Worm (Caenorhabditis elegans) whole organism, L4 larva: ENCODE measurements around the gene C04C3.7.
A peak's percentile ranks its signal among the peaks of the same experiment; 100 is the strongest.

ENCODE experiments used
- F10B5.3 ChIP-seq: sonication (generic microtip); optimal IDR thresholded peaks from 2 replicates; lab custom pipeline; 2016; ENCODE audit warnings: mild to moderate bottlenecking, missing genetic modification characterization, missing compliant biosample characterization
- F44E2.7 ChIP-seq: fragments of 200-800 bp; sonication (Bioruptor generic); IDR thresholded peaks from 2 replicates; pipeline ENCODE4 v2.1.2; 2022; ENCODE audit warnings: missing genetic modification characterization, missing compliant biosample characterization
- T20F7.1 ChIP-seq: fragments of 200-800 bp; sonication (Bioruptor generic); optimal IDR thresholded peaks from 2 replicates; lab custom pipeline; 2018; ENCODE audit warnings: mild to moderate bottlenecking, missing genetic modification characterization, missing compliant biosample characterization
- Y75B8A.6 ChIP-seq: fragments of 200-800 bp; sonication (Bioruptor generic); IDR thresholded peaks from 2 replicates; pipeline ENCODE4 v1.3.6; 2022; ENCODE audit warnings: missing genetic modification reagents, missing genetic modification characterization, missing compliant biosample characterization
- ZK546.5 ChIP-seq, 2 experiments: sonication (generic microtip); optimal IDR thresholded peaks; 2 replicates each; lab custom pipeline; 2017; ENCODE audit warnings: missing biosample characterization in 2 of 2, missing genetic modification characterization in 2 of 2
- aha-1 ChIP-seq: fragments of 150-350 bp; peaks from one replicate; lab custom pipeline; 2014; ENCODE audit warnings: missing biosample characterization, missing genetic modification characterization
- ceh-44 ChIP-seq: fragments of 200-800 bp; sonication (Bioruptor generic); IDR thresholded peaks from 2 replicates; pipeline ENCODE4 v1.3.6; 2022; ENCODE audit warnings: missing genetic modification reagents, missing genetic modification characterization, missing compliant biosample characterization
- ctbp-1 ChIP-seq: fragments of 200-800 bp; sonication (Bioruptor generic); IDR thresholded peaks from 2 replicates; pipeline ENCODE4 v1.3.6; 2022; ENCODE audit warnings: missing genetic modification reagents, missing genetic modification characterization, missing compliant biosample characterization
- daf-16 ChIP-seq, 3 experiments: sonication (generic microtip); optimal IDR thresholded peaks; 2 replicates each; lab custom pipeline; 2016 to 2017; ENCODE audit warnings: missing genetic modification characterization in 3 of 3, missing genetic modification reagents in 3 of 3, mild to moderate bottlenecking in 2 of 3, missing compliant biosample characterization in 2 of 3, missing biosample characterization in 1 of 3, moderate library complexity in 1 of 3
- daf-19 ChIP-seq: fragments of 200-800 bp; sonication (Bioruptor generic); conservative IDR thresholded peaks from 2 replicates; pipeline ENCODE4 v1.3.6; 2022; ENCODE audit warnings: missing genetic modification characterization, missing compliant biosample characterization
- dpl-1 ChIP-seq: fragments of 150-350 bp; optimal IDR thresholded peaks from 2 replicates; lab custom pipeline; 2014; ENCODE audit warnings: missing biosample characterization, missing genetic modification reagents, missing genetic modification characterization
- duxl-1 ChIP-seq: sonication (generic microtip); optimal IDR thresholded peaks from 2 replicates; lab custom pipeline; 2016; ENCODE audit warnings: mild to moderate bottlenecking, missing genetic modification characterization, moderate library complexity, missing compliant biosample characterization; ENCODE audit not compliant: poor library complexity
- dve-1 ChIP-seq: sonication (generic microtip); optimal IDR thresholded peaks from 2 replicates; lab custom pipeline; 2017; ENCODE audit warnings: antibody characterized with exemption, mild to moderate bottlenecking, missing genetic modification characterization, missing compliant biosample characterization; ENCODE audit not compliant: insufficient read depth
- egl-27 ChIP-seq: sonication (generic microtip); optimal IDR thresholded peaks from 3 replicates; lab custom pipeline; 2017; ENCODE audit warnings: missing biosample characterization, missing genetic modification reagents, missing genetic modification characterization
- fkh-10 ChIP-seq: fragments of 150-350 bp; optimal IDR thresholded peaks from 2 replicates; lab custom pipeline; 2014; ENCODE audit warnings: missing biosample characterization, missing genetic modification reagents, missing genetic modification characterization
- hif-1 ChIP-seq, 2 experiments: sonication (generic microtip); optimal IDR thresholded peaks; 2 replicates each; lab custom pipeline; 2016 to 2017; ENCODE audit warnings: missing compliant biosample characterization in 2 of 2, missing genetic modification characterization in 2 of 2, missing genetic modification reagents in 2 of 2, missing genotype in 2 of 2, mild to moderate bottlenecking in 1 of 2
- hlh-11 ChIP-seq: fragments of 200-800 bp; sonication (Bioruptor generic); optimal IDR thresholded peaks from 2 replicates; lab custom pipeline; 2018; ENCODE audit warnings: mild to moderate bottlenecking, missing genetic modification characterization, missing compliant biosample characterization
- hlh-30 ChIP-seq: sonication (generic microtip); optimal IDR thresholded peaks from 2 replicates; lab custom pipeline; 2017; ENCODE audit warnings: antibody characterized with exemption, mild to moderate bottlenecking, missing genetic modification characterization, missing compliant biosample characterization; ENCODE audit not compliant: insufficient read depth
- hmg-1.1 ChIP-seq: fragments of 200-800 bp; sonication (Bioruptor generic); IDR thresholded peaks from 2 replicates; pipeline ENCODE4 v1.3.6; 2022; ENCODE audit warnings: missing genetic modification reagents, missing genetic modification characterization, missing compliant biosample characterization
- lin-1 ChIP-seq: fragments of 200-800 bp; sonication (Bioruptor generic); IDR thresholded peaks from 2 replicates; pipeline ENCODE4 v1.3.6; 2022; ENCODE audit warnings: missing genetic modification reagents, missing genetic modification characterization, missing compliant biosample characterization
- madf-9 ChIP-seq: fragments of 200-800 bp; sonication (Bioruptor generic); conservative IDR thresholded peaks from 2 replicates; pipeline ENCODE4 v1.3.6; 2022; ENCODE audit warnings: missing genetic modification reagents, missing genetic modification characterization, missing compliant biosample characterization
- mdl-1 ChIP-seq, 2 experiments: fragments of 150-350 bp in 1 of 2; sonication (generic microtip) in 1 of 2; optimal IDR thresholded peaks; 2 replicates each; lab custom pipeline; 2014 to 2017; ENCODE audit warnings: missing biosample characterization in 2 of 2, missing genetic modification characterization in 2 of 2
- mep-1 ChIP-seq: fragments of 150-350 bp; sonication (generic microtip); optimal IDR thresholded peaks from 3 replicates; lab custom pipeline; 2014; ENCODE audit warnings: missing biosample characterization, missing genetic modification characterization
- mes-2 ChIP-seq: sonication (generic microtip); optimal IDR thresholded peaks from 2 replicates; lab custom pipeline; 2016; ENCODE audit warnings: missing genotype, mild to moderate bottlenecking, missing genetic modification characterization, missing compliant biosample characterization; ENCODE audit not compliant: poor library complexity, severe bottlenecking
- nhr-102 ChIP-seq: sonication (generic microtip); optimal IDR thresholded peaks from 2 replicates; lab custom pipeline; 2016; ENCODE audit warnings: mild to moderate bottlenecking, missing genetic modification characterization, moderate library complexity, missing compliant biosample characterization
- nhr-237 ChIP-seq: sonication (generic microtip); optimal IDR thresholded peaks from 2 replicates; lab custom pipeline; 2017; ENCODE audit warnings: missing biosample characterization, missing genetic modification characterization
- nhr-25 ChIP-seq: sonication (generic microtip); optimal IDR thresholded peaks from 2 replicates; lab custom pipeline; 2017; ENCODE audit warnings: missing genetic modification characterization, mild to moderate bottlenecking, missing compliant biosample characterization, antibody characterized with exemption, moderate library complexity, borderline replicate concordance; ENCODE audit not compliant: insufficient read depth
- nhr-28 ChIP-seq: fragments of 150-350 bp; optimal IDR thresholded peaks from 2 replicates; lab custom pipeline; 2014; ENCODE audit warnings: missing biosample characterization, missing genetic modification characterization
- nhr-41 ChIP-seq: fragments of 200-800 bp; sonication (Bioruptor generic); IDR thresholded peaks from 2 replicates; pipeline ENCODE4 v1.3.6; 2022; ENCODE audit warnings: missing genetic modification reagents, missing genetic modification characterization, missing compliant biosample characterization
- nhr-42 ChIP-seq: fragments of 200-800 bp; sonication (Bioruptor generic); IDR thresholded peaks from 2 replicates; pipeline ENCODE4 v1.3.6; 2022; ENCODE audit warnings: missing genetic modification characterization, missing compliant biosample characterization
- nhr-6 ChIP-seq: fragments of 150-350 bp; optimal IDR thresholded peaks from 2 replicates; lab custom pipeline; 2014; ENCODE audit warnings: missing biosample characterization, missing genetic modification characterization
- nhr-76 ChIP-seq: fragments of 150-350 bp; optimal IDR thresholded peaks from 2 replicates; lab custom pipeline; 2014; ENCODE audit warnings: missing biosample characterization, missing genetic modification characterization
- nhr-77 ChIP-seq: fragments of 150-350 bp; optimal IDR thresholded peaks from 2 replicates; lab custom pipeline; 2014; ENCODE audit warnings: missing biosample characterization, missing genetic modification characterization
- pha-4 ChIP-seq, 2 experiments: fragments of 150-350 bp in 1 of 2; fragments of 200-800 bp in 1 of 2; sonication (Bioruptor generic) in 1 of 2; IDR thresholded peaks in 1 of 2; optimal IDR thresholded peaks in 1 of 2; 2 replicates each; pipeline versions ENCODE4 v1.3.6 to Lab custom; 2014 to 2022; ENCODE audit warnings: missing genetic modification characterization in 2 of 2, missing genetic modification reagents in 2 of 2, missing biosample characterization in 1 of 2, missing compliant biosample characterization in 1 of 2
- php-3 ChIP-seq: fragments of 200-800 bp; sonication (Bioruptor generic); IDR thresholded peaks from 2 replicates; pipeline ENCODE4 v1.3.6; 2022; ENCODE audit warnings: missing genetic modification reagents, missing genetic modification characterization, missing compliant biosample characterization
- snpc-1.2 ChIP-seq: fragments of 200-800 bp; sonication (Bioruptor generic); IDR thresholded peaks from 2 replicates; pipeline ENCODE4 v1.3.6; 2022; ENCODE audit warnings: missing genetic modification reagents, missing genetic modification characterization, missing compliant biosample characterization
- snpc-4 ChIP-seq: fragments of 150-350 bp; optimal IDR thresholded peaks from 2 replicates; lab custom pipeline; 2014; ENCODE audit warnings: missing biosample characterization, missing genetic modification characterization
- spr-3 ChIP-seq: fragments of 200-800 bp; sonication (Bioruptor generic); optimal IDR thresholded peaks from 2 replicates; lab custom pipeline; 2018; ENCODE audit warnings: mild to moderate bottlenecking, missing genetic modification characterization, missing compliant biosample characterization
- tag-97 ChIP-seq: fragments of 200-800 bp; sonication (Bioruptor generic); IDR thresholded peaks from 2 replicates; pipeline ENCODE4 v1.3.6; 2022; ENCODE audit warnings: missing genetic modification characterization, missing compliant biosample characterization
- unc-130 ChIP-seq: sonication (generic microtip); optimal IDR thresholded peaks from 2 replicates; lab custom pipeline; 2016; ENCODE audit warnings: missing genetic modification reagents, missing genetic modification characterization, missing compliant biosample characterization
- unc-39 ChIP-seq: sonication (generic microtip); optimal IDR thresholded peaks from 2 replicates; lab custom pipeline; 2017; ENCODE audit warnings: missing biosample characterization, missing genetic modification characterization
- zfp-3 ChIP-seq: fragments of 200-800 bp; sonication (Bioruptor generic); conservative IDR thresholded peaks from 2 replicates; pipeline ENCODE4 v1.3.6; 2022; ENCODE audit warnings: missing genetic modification reagents, missing genetic modification characterization, missing compliant biosample characterization
- ztf-7 ChIP-seq: fragments of 150-350 bp; optimal IDR thresholded peaks from 2 replicates; lab custom pipeline; 2014; ENCODE audit warnings: missing biosample characterization, missing genetic modification characterization

C04C3.7 gene

DNA sequence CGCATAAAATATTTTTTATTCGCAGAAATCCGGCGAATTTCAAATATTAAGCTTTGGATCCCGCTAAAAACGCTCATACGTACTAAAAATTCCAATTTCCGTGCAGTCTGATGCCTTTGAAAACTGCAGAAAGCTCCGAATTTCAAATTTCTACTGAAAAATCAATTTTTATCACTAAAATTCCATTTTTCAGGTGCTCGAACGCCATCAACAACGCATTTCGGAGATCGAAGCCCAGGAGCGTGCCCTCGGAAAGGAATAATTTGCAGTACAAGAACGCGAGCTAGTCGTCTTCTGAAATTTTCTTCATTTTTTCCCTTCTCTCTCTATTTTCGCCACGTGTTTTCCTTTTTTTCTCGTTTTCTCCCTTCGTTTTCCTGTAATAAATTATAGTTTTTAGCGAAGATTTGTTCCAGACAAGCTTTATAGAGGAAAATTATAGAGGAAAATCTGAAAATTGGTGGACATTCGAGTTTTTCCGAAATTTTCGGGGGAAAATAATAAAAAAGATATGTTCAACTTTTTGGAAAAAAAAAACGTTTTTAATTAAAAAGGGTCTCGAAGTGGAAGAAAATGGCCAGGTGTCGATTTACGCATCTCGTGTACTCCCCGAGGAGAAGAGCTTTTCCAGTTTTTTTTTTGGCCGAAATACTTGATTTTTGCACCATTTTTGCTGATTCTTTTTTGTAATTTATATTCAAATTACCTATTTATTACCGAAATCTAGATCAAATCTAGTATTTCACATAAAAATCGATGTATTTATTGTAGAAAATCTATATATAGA lies 46.6 kb downstream of the C04C3.7 start (continued):
- TF ChIP-seq duxl-1 (tag; lab: Kevin White, UChicago) = no peak
- no peak for TF ChIP-seq tag-97
- no peak for TF ChIP-seq mep-1 (tag; lab: Kevin White, UChicago)
- 0 out of 2 replicates have a peak, but pooled peaks have one; percentile 50 for TF ChIP-seq zfp-3 (GFP tag; lab: Robert Waterston, UW)
- TF ChIP-seq snpc-1.2 (GFP tag; lab: Robert Waterston, UW) = no peak

DNA sequence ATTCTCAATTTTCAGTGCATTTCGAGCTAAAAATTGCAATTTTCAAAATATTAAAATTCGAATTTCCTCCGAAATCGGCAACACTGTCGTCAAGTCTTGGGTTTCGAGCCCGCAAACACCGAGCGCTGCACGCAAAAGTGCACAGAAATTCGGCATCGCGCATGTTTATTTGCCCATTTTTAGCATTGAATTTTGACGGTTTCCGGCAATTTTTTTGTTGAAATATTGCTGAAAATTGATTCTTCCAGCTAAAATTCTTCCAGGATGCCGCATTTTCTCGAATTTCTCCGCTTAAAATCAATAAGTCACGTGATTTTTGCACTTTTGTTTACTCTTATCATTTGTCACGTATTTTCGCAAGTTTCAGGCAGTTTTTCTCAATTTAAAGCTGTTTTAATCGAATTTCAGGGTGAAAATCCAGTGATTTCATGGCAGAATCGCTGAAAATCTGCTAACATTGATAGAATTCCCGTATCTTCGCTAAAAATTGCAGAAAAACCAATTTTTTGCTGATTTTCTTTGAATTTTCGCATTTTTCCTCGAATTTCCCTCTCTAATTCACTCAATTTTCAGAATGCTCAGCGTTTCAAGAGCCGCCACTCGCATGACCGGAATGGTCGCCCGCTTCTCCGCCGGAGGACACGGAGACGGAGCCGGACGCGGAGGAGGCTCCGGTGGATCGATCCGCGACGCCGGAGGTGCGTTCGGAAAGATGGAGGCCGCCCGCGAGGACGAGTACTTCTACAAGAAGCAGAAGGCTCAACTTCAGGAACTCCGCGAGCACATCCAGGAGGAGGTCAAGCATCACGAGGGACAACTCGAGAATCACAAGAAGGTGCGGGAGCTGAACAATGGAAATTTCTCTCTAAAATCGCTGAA lies 47.7 kb downstream of the C04C3.7 start, which contains the start of gene mai-2:
mai-2 (plus strand) TSS at position 574 of the 879 bp plus-strand sequence.
- peak; percentile 10 for TF ChIP-seq duxl-1 (tag; lab: Kevin White, UChicago)
- TF ChIP-seq mes-2 (tag; lab: Kevin White, UChicago) = peak; percentile 73
- peak; percentile 18 for TF ChIP-seq nhr-77 (tag; lab: Kevin White, UChicago)
- TF ChIP-seq ztf-7 (tag; lab: Kevin White, UChicago) = no peak
- no peak for TF ChIP-seq unc-130 (GFP tag; lab: Kevin White, UChicago)
- TF ChIP-seq pha-4 (GFP tag; IDR thresholded peaks at IDR 0.05; lab: Robert Waterston, UW) = peak; percentile 62; the same call in 1 of the 2 replicates
- no peak for TF ChIP-seq pha-4 (tag; optimal IDR thresholded peaks at IDR 0.05; lab: Kevin White, UChicago)
- TF ChIP-seq egl-27 = no peak
- peak; percentile 76 to 97 for TF ChIP-seq hif-1 (tag; optimal IDR thresholded peaks at IDR 0.05; lab: Kevin White, UChicago)
- no peak for TF ChIP-seq nhr-41 (GFP tag; lab: Robert Waterston, UW)
- TF ChIP-seq nhr-6 (tag; lab: Kevin White, UChicago) = peak; percentile 42
- TF ChIP-seq dve-1 (tag; lab: Kevin White, UChicago) = peak; percentile 58
- TF ChIP-seq snpc-4 (tag; lab: Kevin White, UChicago) = no peak
- no peak for TF ChIP-seq ZK546.5 (tag; optimal IDR thresholded peaks at IDR 0.05; lab: Kevin White, UChicago)
- TF ChIP-seq nhr-42 (GFP tag; lab: Robert Waterston, UW) = no peak
- TF ChIP-seq nhr-28 = peak; percentile 29
- no peak for TF ChIP-seq Y75B8A.6 (GFP tag; lab: Robert Waterston, UW)
- peak; percentile 53 for TF ChIP-seq hmg-1.1 (GFP tag; lab: Robert Waterston, UW)
- no peak for TF ChIP-seq ctbp-1 (GFP tag; lab: Robert Waterston, UW)
- TF ChIP-seq dpl-1 (GFP tag; lab: Kevin White, UChicago) = peak; percentile 87
- TF ChIP-seq nhr-76 (tag; lab: Kevin White, UChicago) = no peak
- no peak for TF ChIP-seq lin-1 (GFP tag; lab: Robert Waterston, UW)
- TF ChIP-seq nhr-25 (tag; lab: Kevin White, UChicago) = peak; percentile 28
- peak; percentile 30; the same call in 1 of the 2 replicates for TF ChIP-seq madf-9 (GFP tag; lab: Robert Waterston, UW)
- TF ChIP-seq aha-1 (tag; lab: Kevin White, UChicago) = peak; percentile 93
- no peak for TF ChIP-seq nhr-102 (tag; lab: Kevin White, UChicago)
- peak; percentile 91 for TF ChIP-seq hlh-30 (tag; lab: Kevin White, UChicago)
- TF ChIP-seq nhr-237 (tag; lab: Kevin White, UChicago) = no peak
- TF ChIP-seq daf-19 = no peak
- peak in 1 of 2 experiments; percentile 14 for TF ChIP-seq mdl-1 (tag; optimal IDR thresholded peaks at IDR 0.05; lab: Kevin White, UChicago)
- peak; percentile 39 for TF ChIP-seq T20F7.1
- TF ChIP-seq spr-3 (GFP tag; lab: Kevin White, UChicago) = no peak
- no peak for TF ChIP-seq ceh-44 (GFP tag; lab: Robert Waterston, UW)
- no peak for TF ChIP-seq F44E2.7 (GFP tag; lab: Robert Waterston, UW)
- TF ChIP-seq hlh-11 (tag; lab: Kevin White, UChicago) = peak; percentile 26
- no peak for TF ChIP-seq F10B5.3 (tag; lab: Kevin White, UChicago)
- TF ChIP-seq php-3 (GFP tag; lab: Robert Waterston, UW) = 0 out of 2 replicates have a peak, but pooled peaks have one; percentile 38
- TF ChIP-seq unc-39 (tag; lab: Kevin White, UChicago) = no peak
- TF ChIP-seq daf-16 (GFP tag; optimal IDR thresholded peaks at IDR 0.05; lab: Kevin White, UChicago) = no peak
- TF ChIP-seq daf-16 (tag; optimal IDR thresholded peaks at IDR 0.05; lab: Kevin White, UChicago) = peak; percentile 77
- no peak for TF ChIP-seq fkh-10
